Fruit fly (Drosophila melanogaster): ENCODE results near the gene Scsalpha1.

dm6 chr3L:3824790-3825484 lies 10.9 kb downstream of the Scsalpha1 start, which contains the start of gene Rdh:
- TF ChIP-seq CG4318 (GFP tag; optimal IDR thresholded peaks at IDR 0.05) (peak; percentile 25), dac (GFP tag; optimal IDR thresholded peaks at IDR 0.05) (no peak), fd59A (GFP tag; optimal IDR thresholded peaks at IDR 0.05) (peak; percentile 34), CG10669 (GFP tag; optimal IDR thresholded peaks at IDR 0.05) (peak; percentile 64), Hr39 (GFP tag; optimal IDR thresholded peaks at IDR 0.05) (peak; percentile 2), CG1621 (tag; optimal IDR thresholded peaks at IDR 0.05) (peak; percentile 11), CG6854 (GFP tag; optimal IDR thresholded peaks at IDR 0.05) (no peak), CG3919 (GFP tag; optimal IDR thresholded peaks at IDR 0.05) (peak; percentile 54), CG6276 (GFP tag; optimal IDR thresholded peaks at IDR 0.05) (peak; percentile 39), acj6 (GFP tag; optimal IDR thresholded peaks at IDR 0.05) (peak; percentile 51), Gug (GFP tag; IDR thresholded peaks at IDR 0.05) (no peak)
